Worm (Caenorhabditis elegans) whole organism, dauer: Measurements from ENCODE around the gene ZK1058.9.

Experiments
- unc-62 ChIP-seq: sonication (generic microtip); optimal IDR thresholded peaks from 2 replicates; lab custom pipeline; 2017; ENCODE audit warnings: missing biosample characterization, missing genetic modification reagents, missing genetic modification characterization

ZK1058.9 gene

ce11 chrIII:3898354-3898753, 27.7 kb downstream of the ZK1058.9 start:
- TF ChIP-seq unc-62: no peak

- TF ChIP-seq unc-62: no peak
Measured at ce11 chrIII:3893992-3894391, 32.0 kb downstream of the ZK1058.9 start.

ce11 chrIII:3889896-3890295, 36.1 kb downstream of the ZK1058.9 start:
- TF ChIP-seq unc-62: no peak

ce11 chrIII:3887586-3887985, 38.4 kb downstream of the ZK1058.9 start:
- no peak for TF ChIP-seq unc-62

ce11 chrIII:3883146-3883545, 42.9 kb downstream of the ZK1058.9 start:
- no peak for TF ChIP-seq unc-62

- TF ChIP-seq unc-62: no peak
Measured at ce11 chrIII:3878986-3879756, 46.8 kb downstream of the ZK1058.9 start.

- TF ChIP-seq unc-62: no peak
Measured at ce11 chrIII:3876197-3876897, 49.7 kb downstream of the ZK1058.9 start.

- TF ChIP-seq unc-62: no peak
Measured at ce11 chrIII:3875608-3876007, 50.4 kb downstream of the ZK1058.9 start.

- no peak for TF ChIP-seq unc-62
Measured at ce11 chrIII:3874895-3875294, 51.1 kb downstream of the ZK1058.9 start.

ce11 chrIII:3874492-3874891, 51.5 kb downstream of the ZK1058.9 start:
- no peak for TF ChIP-seq unc-62
